In the genomic region with DNA sequence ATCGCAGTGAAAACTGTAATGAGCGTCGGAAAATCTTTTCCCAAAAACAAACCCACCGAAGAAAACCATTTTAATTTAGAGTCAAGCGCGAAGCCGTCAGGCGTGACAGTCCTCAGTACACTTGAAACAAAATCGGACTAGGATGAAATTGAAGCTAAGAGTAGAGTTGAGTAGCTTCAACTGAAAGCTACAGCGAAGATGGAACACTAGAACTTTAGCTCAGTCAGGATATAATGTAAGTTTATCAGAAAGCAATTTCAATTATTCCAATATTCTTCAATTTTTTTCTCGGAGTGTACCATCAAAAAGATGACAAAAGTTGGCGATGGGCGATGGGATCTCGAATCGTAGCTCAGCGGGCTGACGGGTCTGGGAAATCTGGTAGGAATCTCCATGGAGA, we compare ENCODE assay signal across 3 fruit fly cellular contexts.
A peak's percentile ranks its signal among the peaks of the same experiment; 100 is the strongest.
TF ChIP-seq lines count a peak whose summit lies in the region.

No protein-coding gene starts in this region.

- TF ChIP-seq CTCF in whole organism, embryonic (GFP tag; optimal IDR thresholded peaks at IDR 0.05; lab: Kevin White, UChicago) = no peak

TF ChIP-seq in whole organism, embryonic, 481 proteins besides CTCF, POLR2A, EP300 and RAD21 (continues in another document):
- no peak for TF ChIP-seq Dref (GFP tag; IDR thresholded peaks at IDR 0.05; lab: Robert Waterston, UW)
- TF ChIP-seq hb (GFP tag; IDR thresholded peaks at IDR 0.05; lab: Robert Waterston, UW; ENCODE audit: partially characterized antibody) = no peak
- no peak for TF ChIP-seq CG5953 (GFP tag; IDR thresholded peaks at IDR 0.05; lab: Robert Waterston, UW)
- peak; percentile 55 for TF ChIP-seq CG5245 (GFP tag; optimal IDR thresholded peaks at IDR 0.05; lab: Kevin White, UChicago)
- peak; percentile 29 for TF ChIP-seq CG15601 (tag; optimal IDR thresholded peaks at IDR 0.05; lab: Kevin White, UChicago)
- TF ChIP-seq Oli (tag; optimal IDR thresholded peaks at IDR 0.05; lab: Kevin White, UChicago) = peak; percentile 49
- peak; percentile 36 for TF ChIP-seq dmrt11E (tag; optimal IDR thresholded peaks at IDR 0.05; lab: Kevin White, UChicago)
- TF ChIP-seq nmo (GFP tag; optimal IDR thresholded peaks at IDR 0.05; lab: Kevin White, UChicago) = peak; percentile 55
- TF ChIP-seq Camta (GFP tag; optimal IDR thresholded peaks at IDR 0.05; lab: Kevin White, UChicago) = peak; percentile 12
- no peak for TF ChIP-seq CG9817 (tag; optimal IDR thresholded peaks at IDR 0.05; lab: Kevin White, UChicago)
- TF ChIP-seq YL-1 (GFP tag; optimal IDR thresholded peaks at IDR 0.05; lab: Kevin White, UChicago) = no peak
- no peak for TF ChIP-seq nerfin-2 (GFP tag; IDR thresholded peaks at IDR 0.05; lab: Robert Waterston, UW; ENCODE audit: partially characterized antibody)
- TF ChIP-seq ewg (GFP tag; optimal IDR thresholded peaks at IDR 0.05; lab: Kevin White, UChicago) = no peak
- no peak for TF ChIP-seq CG6791 (GFP tag; IDR thresholded peaks at IDR 0.05; lab: Robert Waterston, UW; ENCODE audit: partially characterized antibody)
- TF ChIP-seq CG12769 (tag; optimal IDR thresholded peaks at IDR 0.05; lab: Kevin White, UChicago) = peak; percentile 32
- no peak for TF ChIP-seq luna (GFP tag; optimal IDR thresholded peaks at IDR 0.05; lab: Kevin White, UChicago)
- TF ChIP-seq btn (GFP tag; optimal IDR thresholded peaks at IDR 0.05; lab: Kevin White, UChicago) = peak; percentile 47
- 0 out of 3 replicates have a peak, but pooled peaks have one; percentile 19 for TF ChIP-seq Dbx (GFP tag; IDR thresholded peaks at IDR 0.05; lab: Robert Waterston, UW)
- TF ChIP-seq ATbp (GFP tag; optimal IDR thresholded peaks at IDR 0.05; lab: Kevin White, UChicago) = peak; percentile 50
- no peak for TF ChIP-seq NFAT (GFP tag; IDR thresholded peaks at IDR 0.05; lab: Robert Waterston, UW)
- no peak for TF ChIP-seq D19B (GFP tag; optimal IDR thresholded peaks at IDR 0.05; lab: Kevin White, UChicago)
- TF ChIP-seq CG6689 (GFP tag; IDR thresholded peaks at IDR 0.05; lab: Robert Waterston, UW) = peak; percentile 59; the same call in 1 of the 2 replicates
- TF ChIP-seq Antp (GFP tag; optimal IDR thresholded peaks at IDR 0.05; lab: Kevin White, UChicago) = peak; percentile 20
- peak; percentile 36 for TF ChIP-seq CG30431 (GFP tag; optimal IDR thresholded peaks at IDR 0.05; lab: Kevin White, UChicago)
- no peak for TF ChIP-seq zfh1 (GFP tag; IDR thresholded peaks at IDR 0.05; lab: Robert Waterston, UW)
- peak; percentile 70 for TF ChIP-seq CG11504 (tag; optimal IDR thresholded peaks at IDR 0.05; lab: Kevin White, UChicago)
- peak; percentile 28 for TF ChIP-seq jing (GFP tag; optimal IDR thresholded peaks at IDR 0.05; lab: Kevin White, UChicago)
- no peak for TF ChIP-seq zen2 (GFP tag; IDR thresholded peaks at IDR 0.05; lab: Robert Waterston, UW; ENCODE audit: partially characterized antibody)

TF ChIP-seq in whole organism, prepupa, 60 proteins besides CTCF, POLR2A, EP300 and RAD21:
- TF ChIP-seq svp (GFP tag; lab: Kevin White, UChicago) (peak; percentile 10), CG4318 (GFP tag; optimal IDR thresholded peaks at IDR 0.05; lab: Kevin White, UChicago) (peak; percentile 46), Sox15 (GFP tag; optimal IDR thresholded peaks at IDR 0.05; lab: Kevin White, UChicago) (no peak), Ets21C (GFP tag; optimal IDR thresholded peaks at IDR 0.05; lab: Kevin White, UChicago) (no peak), CG6163 (GFP tag; IDR thresholded peaks at IDR 0.05; lab: Robert Waterston, UW) (peak; percentile 45; the same call in 2 of the 3 replicates), CG8119 (GFP tag; IDR thresholded peaks at IDR 0.05; lab: Robert Waterston, UW) (peak; percentile 54; the same call in 2 of the 3 replicates), CG6276 (GFP tag; optimal IDR thresholded peaks at IDR 0.05; lab: Kevin White, UChicago) (peak; percentile 26), CG15336 (GFP tag; IDR thresholded peaks at IDR 0.05; lab: Robert Waterston, UW) (peak; percentile 64), Hr4 (GFP tag; optimal IDR thresholded peaks at IDR 0.05; lab: Kevin White, UChicago) (peak; percentile 68), Lpt (GFP tag; optimal IDR thresholded peaks at IDR 0.05; lab: Kevin White, UChicago) (no peak), Eip78C (GFP tag; lab: Kevin White, UChicago) (peak; percentile 6), Hr39 (GFP tag; optimal IDR thresholded peaks at IDR 0.05; lab: Kevin White, UChicago) (no peak), CG32006 (GFP tag; optimal IDR thresholded peaks at IDR 0.05; lab: Kevin White, UChicago) (peak; percentile 72), eg (GFP tag; IDR thresholded peaks at IDR 0.05; lab: Robert Waterston, UW) (peak; percentile 62), fkh (GFP tag; optimal IDR thresholded peaks at IDR 0.05; lab: Kevin White, UChicago) (no peak), dac (GFP tag; optimal IDR thresholded peaks at IDR 0.05; lab: Kevin White, UChicago) (peak; percentile 17)

TF ChIP-seq in whole organism, pupa, 21 proteins besides CTCF, POLR2A, EP300 and RAD21:
- TF ChIP-seq gl (tag; optimal IDR thresholded peaks at IDR 0.05; lab: Kevin White, UChicago) (no peak), rn (GFP tag; IDR thresholded peaks at IDR 0.05; lab: Robert Waterston, UW) (0 out of 2 replicates have a peak, but pooled peaks have one; percentile 26), CG8301 (tag; optimal IDR thresholded peaks at IDR 0.05; lab: Kevin White, UChicago) (peak; percentile 45), CG8159 (tag; optimal IDR thresholded peaks at IDR 0.05; lab: Kevin White, UChicago) (no peak), CG12605 (GFP tag; IDR thresholded peaks at IDR 0.05; lab: Robert Waterston, UW) (no peak), fd96Ca (GFP tag; IDR thresholded peaks at IDR 0.05; lab: Robert Waterston, UW) (peak; percentile 50; the same call in 2 of the 3 replicates), CG15710 (tag; optimal IDR thresholded peaks at IDR 0.05; lab: Kevin White, UChicago) (no peak), CG17806 (tag; optimal IDR thresholded peaks at IDR 0.05; lab: Kevin White, UChicago) (no peak), Ets98B (GFP tag; IDR thresholded peaks at IDR 0.05; lab: Robert Waterston, UW) (peak; percentile 41), CG32121 (GFP tag; IDR thresholded peaks at IDR 0.05; lab: Robert Waterston, UW) (no peak), EcR (GFP tag; optimal IDR thresholded peaks at IDR 0.05; lab: Kevin White, UChicago) (no peak), CG34367 (tag; optimal IDR thresholded peaks at IDR 0.05; lab: Kevin White, UChicago) (no peak), D1 (tag; optimal IDR thresholded peaks at IDR 0.05; lab: Kevin White, UChicago) (no peak), CG4496 (GFP tag; IDR thresholded peaks at IDR 0.05; lab: Robert Waterston, UW) (peak; percentile 51; the same call in 1 of the 3 replicates), CG13204 (GFP tag; optimal IDR thresholded peaks at IDR 0.05; lab: Kevin White, UChicago) (no peak), CG14655 (GFP tag; optimal IDR thresholded peaks at IDR 0.05; lab: Kevin White, UChicago) (peak; percentile 36)
